Worm (Caenorhabditis elegans) whole organism, L3 larva: ENCODE measurements around the gene Y45G5AM.6.

ENCODE experiments used
- aly-2 ChIP-seq: fragments of 150-350 bp; optimal IDR thresholded peaks from 2 replicates; lab custom pipeline; 2014; ENCODE audit warnings: missing biosample characterization, missing genetic modification characterization
- ama-1 ChIP-seq: fragments of 150-350 bp; optimal IDR thresholded peaks from 2 replicates; lab custom pipeline; 2018
- ceh-28 ChIP-seq: fragments of 150-350 bp; optimal IDR thresholded peaks from 2 replicates; lab custom pipeline; 2014; ENCODE audit warnings: missing biosample characterization, missing genetic modification reagents, missing genetic modification characterization
- ceh-82 ChIP-seq: fragments of 150-350 bp; optimal IDR thresholded peaks from 2 replicates; lab custom pipeline; 2014; ENCODE audit warnings: missing biosample characterization, missing genetic modification characterization
- ceh-9 ChIP-seq: sonication (generic microtip); optimal IDR thresholded peaks from 2 replicates; lab custom pipeline; 2018; ENCODE audit warnings: missing biosample characterization, missing genetic modification characterization
- egl-27 ChIP-seq: sonication (generic microtip); optimal IDR thresholded peaks from 4 replicates; lab custom pipeline; 2017; ENCODE audit warnings: missing biosample characterization, missing genetic modification reagents, missing genetic modification characterization
- egl-5 ChIP-seq: fragments of 150-350 bp; optimal IDR thresholded peaks from 2 replicates; lab custom pipeline; 2017; ENCODE audit warnings: missing biosample characterization, missing genetic modification reagents, missing genetic modification characterization, inconsistent platforms
- elt-1 ChIP-seq: fragments of 150-350 bp; optimal IDR thresholded peaks from 2 replicates; lab custom pipeline; 2014; ENCODE audit warnings: missing biosample characterization, missing genetic modification characterization
- elt-2 ChIP-seq: sonication (generic microtip); optimal IDR thresholded peaks from 2 replicates; lab custom pipeline; 2016; ENCODE audit warnings: missing genetic modification reagents, mild to moderate bottlenecking, missing genetic modification characterization, missing compliant biosample characterization
- eor-1 ChIP-seq, 2 experiments: fragments of 150-350 bp; optimal IDR thresholded peaks; 2 replicates each; lab custom pipeline; 2014 to 2018; ENCODE audit warnings: missing biosample characterization in 2 of 2, missing genetic modification characterization in 2 of 2
- fkh-10 ChIP-seq: sonication (generic microtip); optimal IDR thresholded peaks from 2 replicates; lab custom pipeline; 2017; ENCODE audit warnings: missing biosample characterization, missing genetic modification reagents, missing genetic modification characterization
- fos-1 ChIP-seq: fragments of 150-350 bp; optimal IDR thresholded peaks from 2 replicates; lab custom pipeline; 2014; ENCODE audit warnings: missing biosample characterization, missing genetic modification characterization
- hmg-11 ChIP-seq: sonication (generic microtip); optimal IDR thresholded peaks from 2 replicates; lab custom pipeline; 2016; ENCODE audit warnings: missing genetic modification characterization, missing compliant biosample characterization
- jun-1 ChIP-seq: fragments of 150-350 bp; optimal IDR thresholded peaks from 2 replicates; lab custom pipeline; 2014; ENCODE audit warnings: missing biosample characterization, missing genetic modification reagents, missing genetic modification characterization
- lin-15B ChIP-seq: fragments of 150-350 bp; optimal IDR thresholded peaks from 2 replicates; lab custom pipeline; 2014; ENCODE audit warnings: missing biosample characterization, missing genetic modification characterization
- lin-39 ChIP-seq: fragments of 150-350 bp; optimal IDR thresholded peaks from 2 replicates; lab custom pipeline; 2018; ENCODE audit warnings: missing biosample characterization, missing genetic modification reagents, missing genetic modification characterization
- lsy-12 ChIP-seq: sonication (generic microtip); optimal IDR thresholded peaks from 2 replicates; lab custom pipeline; 2016; ENCODE audit warnings: mild to moderate bottlenecking, missing genetic modification characterization, missing compliant biosample characterization
- mdl-1 ChIP-seq: fragments of 150-350 bp; optimal IDR thresholded peaks from 2 replicates; lab custom pipeline; 2014; ENCODE audit warnings: missing biosample characterization, missing genetic modification characterization
- mml-1 ChIP-seq: fragments of 150-350 bp; sonication (generic microtip); optimal IDR thresholded peaks from 3 replicates; lab custom pipeline; 2014; ENCODE audit warnings: missing biosample characterization, missing genetic modification characterization
- nfya-1 ChIP-seq: sonication (generic microtip); optimal IDR thresholded peaks from 2 replicates; lab custom pipeline; 2017; ENCODE audit warnings: missing genetic modification characterization, mild to moderate bottlenecking, missing compliant biosample characterization, antibody characterized with exemption, moderate library complexity; ENCODE audit not compliant: insufficient read depth
- nhr-23 ChIP-seq: fragments of 150-350 bp; optimal IDR thresholded peaks from 2 replicates; lab custom pipeline; 2014; ENCODE audit warnings: missing biosample characterization, missing genetic modification reagents, missing genetic modification characterization
- nhr-237 ChIP-seq: fragments of 150-350 bp; optimal IDR thresholded peaks from 2 replicates; lab custom pipeline; 2014; ENCODE audit warnings: missing biosample characterization, missing genetic modification characterization
- nhr-25 ChIP-seq: sonication (generic microtip); optimal IDR thresholded peaks from 2 replicates; lab custom pipeline; 2017; ENCODE audit warnings: missing biosample characterization, missing genetic modification characterization
- nhr-28 ChIP-seq: fragments of 150-350 bp; optimal IDR thresholded peaks from 2 replicates; lab custom pipeline; 2014; ENCODE audit warnings: missing biosample characterization, missing genetic modification characterization
- nhr-43 ChIP-seq: sonication (generic microtip); optimal IDR thresholded peaks from 2 replicates; lab custom pipeline; 2016; ENCODE audit warnings: mild to moderate bottlenecking, missing genetic modification characterization, missing compliant biosample characterization; ENCODE audit not compliant: poor library complexity, severe bottlenecking
- nhr-67 ChIP-seq: fragments of 150-350 bp; optimal IDR thresholded peaks from 2 replicates; lab custom pipeline; 2014; ENCODE audit warnings: missing biosample characterization, missing genetic modification characterization
- nhr-76 ChIP-seq: fragments of 150-350 bp; sonication (generic microtip); optimal IDR thresholded peaks from 5 replicates; lab custom pipeline; 2014; ENCODE audit warnings: missing biosample characterization, missing genetic modification characterization
- pha-4 ChIP-seq: fragments of 150-350 bp; optimal IDR thresholded peaks from 2 replicates; lab custom pipeline; 2014; ENCODE audit warnings: missing biosample characterization, missing genetic modification reagents, missing genetic modification characterization
- pqm-1 ChIP-seq: fragments of 150-350 bp; optimal IDR thresholded peaks from 2 replicates; lab custom pipeline; 2017; ENCODE audit warnings: missing biosample characterization, missing genetic modification characterization, inconsistent platforms
- skn-1 ChIP-seq: fragments of 150-350 bp; optimal IDR thresholded peaks from 2 replicates; lab custom pipeline; 2014; ENCODE audit warnings: missing biosample characterization, missing genetic modification characterization
- snpc-4 ChIP-seq: fragments of 150-350 bp; optimal IDR thresholded peaks from 2 replicates; lab custom pipeline; 2014; ENCODE audit warnings: missing biosample characterization, missing genetic modification characterization
- unc-62 ChIP-seq: fragments of 150-350 bp; sonication (generic microtip); optimal IDR thresholded peaks from 4 replicates; lab custom pipeline; 2014; ENCODE audit warnings: missing biosample characterization, missing genetic modification reagents, missing genetic modification characterization
- zag-1 ChIP-seq: fragments of 150-350 bp; optimal IDR thresholded peaks from 2 replicates; lab custom pipeline; 2014; ENCODE audit warnings: missing biosample characterization, missing genetic modification characterization

Gene Y45G5AM.6

DNA sequence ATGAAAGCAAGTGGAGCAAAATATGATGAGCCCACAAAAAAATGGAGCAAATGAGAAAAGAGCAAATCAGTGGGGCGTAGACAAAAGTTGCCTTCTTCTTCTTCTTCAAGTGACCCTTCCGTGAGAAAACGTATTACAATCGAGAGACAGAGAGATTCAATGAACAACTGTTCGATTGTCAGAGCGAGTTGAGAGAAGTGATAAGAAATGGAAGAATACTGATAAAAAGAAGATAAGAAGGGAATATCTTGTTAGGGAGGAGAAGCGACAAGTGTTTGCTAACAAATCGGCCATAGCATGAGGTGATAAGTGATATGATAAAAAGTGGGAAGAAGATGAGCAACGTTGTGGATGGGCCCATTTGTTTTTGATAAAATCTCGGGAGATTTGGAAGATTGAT is 5.2 kb upstream of the Y45G5AM.6 start:
- TF ChIP-seq ama-1 (lab: Kevin White, UChicago) (no peak), elt-2 (peak; percentile 16), egl-27 (tag; lab: Kevin White, UChicago) (no peak), nhr-25 (tag; lab: Kevin White, UChicago) (no peak), nfya-1 (tag; lab: Kevin White, UChicago) (peak; percentile 12)

DNA sequence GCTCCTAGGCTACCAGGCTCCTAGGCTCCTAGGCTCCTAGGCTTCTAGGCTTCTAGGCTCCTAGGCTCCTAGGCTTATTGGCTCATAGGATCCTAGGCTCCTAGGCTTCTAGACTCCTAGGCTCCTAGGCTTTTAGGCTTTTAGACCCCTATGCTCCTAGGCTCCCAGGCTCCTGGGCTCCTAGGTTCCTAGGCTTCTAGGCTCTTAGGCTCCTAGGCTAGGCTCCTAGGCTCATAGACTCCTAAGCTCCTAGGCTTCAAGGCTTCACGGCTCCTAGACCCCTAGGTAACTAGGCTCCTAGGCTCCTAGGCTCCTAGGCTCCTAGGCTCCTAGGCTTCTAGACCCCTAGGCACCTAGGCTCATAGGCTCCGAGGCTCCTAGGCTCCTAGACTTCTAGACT is 700 bp downstream of the Y45G5AM.6 start:
- TF ChIP-seq nhr-28, result no peak
- no peak for TF ChIP-seq mdl-1 (tag; lab: Kevin White, UChicago)
- TF ChIP-seq nhr-76 (tag; lab: Kevin White, UChicago), result no peak
- no peak for TF ChIP-seq eor-1 (tag; optimal IDR thresholded peaks at IDR 0.05; lab: Kevin White, UChicago)
- no peak for TF ChIP-seq ceh-82 (tag; lab: Kevin White, UChicago)
- TF ChIP-seq elt-1, result no peak
- TF ChIP-seq ceh-9 (tag; lab: Kevin White, UChicago), result no peak
- no peak for TF ChIP-seq fos-1
- no peak for TF ChIP-seq zag-1
- TF ChIP-seq, all 47 proteins: peak for 0

DNA sequence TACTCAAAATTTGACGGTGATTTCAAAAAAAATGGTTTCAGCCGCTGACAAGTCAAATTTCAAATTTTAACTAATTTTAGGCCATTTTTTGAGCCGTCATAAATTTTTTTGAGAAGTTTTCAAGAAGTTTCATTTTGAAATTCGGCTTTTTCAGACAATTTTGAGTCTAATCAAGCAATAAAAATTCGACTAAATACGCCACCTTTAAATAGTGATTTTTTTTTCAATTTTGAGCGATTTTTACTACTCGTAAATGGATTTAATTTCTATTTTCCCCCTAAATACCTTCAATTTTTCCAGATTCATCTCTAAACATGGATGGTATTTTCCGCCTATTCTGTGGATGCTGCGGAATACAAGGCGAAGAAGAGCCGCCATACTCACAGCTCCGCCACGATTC is 7.9 kb downstream of the Y45G5AM.6 start, which contains the start of gene Y45G5AL.1:
TSS of gene Y45G5AL.1 (plus strand) at position 301 of the 400 bp plus-strand sequence.
- TF ChIP-seq nhr-67, result no peak

DNA sequence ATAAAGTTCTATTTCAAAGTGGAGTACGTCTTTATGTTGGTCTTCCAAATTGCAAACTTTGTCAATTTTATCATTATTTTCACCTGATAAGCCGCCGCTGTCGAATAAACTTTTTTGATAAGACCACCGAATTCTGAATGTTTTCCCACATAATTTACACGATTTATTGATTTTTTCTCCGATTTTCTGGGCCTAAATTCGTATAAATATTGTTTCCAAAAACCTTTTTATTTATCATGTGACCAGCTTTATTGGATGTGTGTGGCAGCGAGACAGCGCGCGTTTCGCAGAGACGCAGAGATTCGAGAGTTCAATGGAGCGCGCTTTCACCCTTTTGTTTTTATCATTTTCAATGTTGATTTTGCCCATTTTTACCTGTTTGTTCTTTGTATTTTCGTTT is 9.1 kb downstream of the Y45G5AM.6 start:
- TF ChIP-seq nhr-25 (tag; lab: Kevin White, UChicago) (peak; percentile 79), pha-4 (tag; lab: Kevin White, UChicago) (peak; percentile 85), hmg-11 (tag; lab: Kevin White, UChicago) (peak; percentile 57), egl-27 (tag; lab: Kevin White, UChicago) (no peak), jun-1 (tag; lab: Kevin White, UChicago) (peak; percentile 71), nhr-76 (tag; lab: Kevin White, UChicago) (no peak), nhr-237 (no peak), elt-2 (peak; percentile 88), ama-1 (lab: Kevin White, UChicago) (no peak), aly-2 (tag; lab: Kevin White, UChicago) (no peak), lin-39 (tag; lab: Kevin White, UChicago) (peak; percentile 67), elt-1 (no peak), ceh-28 (tag; lab: Kevin White, UChicago) (peak; percentile 63), egl-5 (peak; percentile 99), nhr-23 (tag; lab: Kevin White, UChicago) (peak; percentile 87), zag-1 (no peak), unc-62 (GFP tag; lab: Kevin White, UChicago) (no peak), pqm-1 (peak; percentile 87), lsy-12 (tag; lab: Kevin White, UChicago) (peak; percentile 47), nfya-1 (tag; lab: Kevin White, UChicago) (peak; percentile 89), snpc-4 (tag; lab: Kevin White, UChicago) (peak; percentile 67), nhr-43 (tag; lab: Kevin White, UChicago) (peak; percentile 54), fkh-10 (GFP tag; lab: Kevin White, UChicago) (peak; percentile 55), mml-1 (no peak), lin-15B (tag; lab: Kevin White, UChicago) (peak; percentile 80)
- TF ChIP-seq, all 47 proteins: peak for 16

DNA sequence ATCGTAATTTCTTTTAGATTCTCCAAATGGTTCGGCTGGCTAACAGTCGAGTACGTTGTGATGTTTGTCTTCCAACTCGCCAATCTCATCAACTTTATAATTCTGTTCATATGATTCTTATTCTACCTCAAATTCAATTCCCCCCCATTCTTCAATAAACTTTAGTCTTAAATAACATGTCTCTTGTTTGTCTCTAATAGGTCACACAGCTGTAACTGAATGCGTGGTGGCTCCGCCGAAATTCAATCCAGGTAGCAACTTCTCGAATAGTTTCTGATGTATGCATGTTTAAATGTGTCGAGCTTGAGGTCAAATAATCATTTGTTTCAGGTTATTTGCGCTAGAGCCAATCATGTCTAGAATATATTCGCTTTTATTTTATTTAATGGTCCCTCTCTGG is 13.4 kb downstream of the Y45G5AM.6 start, which contains the start of gene lgc-29:
TSS of gene lgc-29 (plus strand) at position 301 of the 400 bp plus-strand sequence.
- TF ChIP-seq ceh-28 (tag; lab: Kevin White, UChicago) (no peak), skn-1 (tag; lab: Kevin White, UChicago) (no peak), nhr-43 (tag; lab: Kevin White, UChicago) (no peak), egl-27 (tag; lab: Kevin White, UChicago) (no peak), ceh-82 (tag; lab: Kevin White, UChicago) (no peak), eor-1 (tag; optimal IDR thresholded peaks at IDR 0.05; lab: Kevin White, UChicago) (no peak), egl-5 (no peak)
- TF ChIP-seq, all 47 proteins: peak for 0
